Worm (Caenorhabditis elegans) whole organism, midembryonic: ENCODE data around the gene F21H7.5.

ENCODE experiments used
- T22C8.4 ChIP-seq: fragments of 200-800 bp; sonication (Bioruptor generic); IDR thresholded peaks from 2 replicates; pipeline ENCODE4 v1.3.6; 2022; ENCODE audit warnings: missing genetic modification characterization, missing compliant biosample characterization
- cog-1 ChIP-seq: sonication (generic microtip); optimal IDR thresholded peaks from 2 replicates; lab custom pipeline; 2016; ENCODE audit warnings: missing genetic modification characterization, missing compliant biosample characterization
- flt-1 ChIP-seq: fragments of 200-800 bp; sonication (Bioruptor generic); IDR thresholded peaks from 2 replicates; pipeline ENCODE4 v1.3.6; 2022; ENCODE audit warnings: missing genetic modification characterization, missing compliant biosample characterization
- klf-2 ChIP-seq: fragments of 200-800 bp; sonication (Bioruptor generic); conservative IDR thresholded peaks from 2 replicates; pipeline ENCODE4 v1.3.6; 2022; ENCODE audit warnings: missing genetic modification reagents, missing genetic modification characterization, missing compliant biosample characterization
- med-1 ChIP-seq: sonication (generic microtip); optimal IDR thresholded peaks from 2 replicates; lab custom pipeline; 2017; ENCODE audit warnings: missing genetic modification characterization, mild to moderate bottlenecking, missing compliant biosample characterization, antibody characterized with exemption, missing genetic modification reagents; ENCODE audit not compliant: insufficient read depth
- ref-1 ChIP-seq: fragments of 200-800 bp; sonication (Bioruptor generic); conservative IDR thresholded peaks from 2 replicates; pipeline ENCODE4 v1.3.6; 2022; ENCODE audit warnings: missing genetic modification reagents, missing genetic modification characterization, missing compliant biosample characterization
- tab-1 ChIP-seq: fragments of 200-800 bp; sonication (Bioruptor generic); IDR thresholded peaks from 2 replicates; pipeline ENCODE4 v1.3.6; 2022; ENCODE audit warnings: missing genetic modification characterization, missing compliant biosample characterization
- ztf-23 ChIP-seq: fragments of 200-800 bp; sonication (Bioruptor generic); IDR thresholded peaks from 2 replicates; pipeline ENCODE4 v1.3.6; 2022; ENCODE audit warnings: missing genetic modification reagents, missing genetic modification characterization, missing compliant biosample characterization
- ztf-29 ChIP-seq: fragments of 200-800 bp; sonication (Bioruptor generic); IDR thresholded peaks from 2 replicates; pipeline ENCODE4 v1.3.6; 2022; ENCODE audit warnings: missing genetic modification reagents, missing genetic modification characterization, missing compliant biosample characterization

The F21H7.5 gene

ce11 chrV:16246579-16246978 is 9.3 kb downstream of the F21H7.5 start, which contains the start of gene srh-95:
TSS of gene srh-95 (plus strand) at chrV:16246879.
- TF ChIP-seq med-1 (GFP tag; lab: Kevin White, UChicago) (no peak), ztf-29 (GFP tag; lab: Robert Waterston, UW) (no peak), klf-2 (GFP tag; lab: Robert Waterston, UW) (no peak), cog-1 (no peak), ztf-23 (GFP tag; lab: Robert Waterston, UW) (no peak)

ce11 chrV:16249105-16249504 is 11.8 kb downstream of the F21H7.5 start:
- TF ChIP-seq ztf-29 (GFP tag; lab: Robert Waterston, UW) (no peak), med-1 (GFP tag; lab: Kevin White, UChicago) (no peak), flt-1 (no peak), klf-2 (GFP tag; lab: Robert Waterston, UW) (no peak), cog-1 (no peak), T22C8.4 (no peak), ref-1 (GFP tag; lab: Robert Waterston, UW) (no peak), ztf-23 (GFP tag; lab: Robert Waterston, UW) (no peak), tab-1 (no peak)

ce11 chrV:16253687-16254086 is 16.4 kb downstream of the F21H7.5 start, which contains the start of gene gcy-20:
TSS of gene gcy-20 (minus strand) at chrV:16253787.
- TF ChIP-seq ztf-29 (GFP tag; lab: Robert Waterston, UW) (no peak), cog-1 (no peak), klf-2 (GFP tag; lab: Robert Waterston, UW) (no peak), ztf-23 (GFP tag; lab: Robert Waterston, UW) (no peak), med-1 (GFP tag; lab: Kevin White, UChicago) (no peak), tab-1 (no peak), flt-1 (no peak)

- TF ChIP-seq med-1 (GFP tag; lab: Kevin White, UChicago) (no peak), ztf-29 (GFP tag; lab: Robert Waterston, UW) (no peak), ref-1 (GFP tag; lab: Robert Waterston, UW) (no peak)
Observed at ce11 chrV:16256395-16256794, 19.1 kb downstream of the F21H7.5 start, which contains the start of gene bgnt-1.3. TSS of gene bgnt-1.3 (minus strand) at chrV:16256495.

- TF ChIP-seq ztf-23 (GFP tag; lab: Robert Waterston, UW) (no peak), cog-1 (no peak), ztf-29 (GFP tag; lab: Robert Waterston, UW) (no peak), tab-1 (no peak), med-1 (GFP tag; lab: Kevin White, UChicago) (no peak), ref-1 (GFP tag; lab: Robert Waterston, UW) (no peak)
Observed at ce11 chrV:16258142-16258541, 20.8 kb downstream of the F21H7.5 start, which contains the start of gene nhr-218. TSS of gene nhr-218 (plus strand) at chrV:16258442.

ce11 chrV:16259684-16260083 is 22.4 kb downstream of the F21H7.5 start, which contains the start of gene nhr-127:
TSS of gene nhr-127 (plus strand) at chrV:16259984.
- TF ChIP-seq flt-1 (no peak), tab-1 (no peak), ztf-29 (GFP tag; lab: Robert Waterston, UW) (no peak), med-1 (GFP tag; lab: Kevin White, UChicago) (no peak), ref-1 (GFP tag; lab: Robert Waterston, UW) (no peak)

- TF ChIP-seq flt-1: no peak
- no peak for TF ChIP-seq ztf-29 (GFP tag; lab: Robert Waterston, UW)
- no peak for TF ChIP-seq T22C8.4
- no peak for TF ChIP-seq ref-1 (GFP tag; lab: Robert Waterston, UW)
Observed at ce11 chrV:16266514-16266913, 29.2 kb downstream of the F21H7.5 start, which contains the start of gene T13F3.4. TSS of gene T13F3.4 (minus strand) at chrV:16266614.

ce11 chrV:16269556-16269955 is 32.2 kb downstream of the F21H7.5 start, which contains the start of the genes fbxa-2 and T13F3.8:
TSS of gene fbxa-2 (minus strand) at chrV:16269656.
TSS of gene T13F3.8 (plus strand) at chrV:16269800.
- no peak for TF ChIP-seq T22C8.4
- TF ChIP-seq klf-2 (GFP tag; lab: Robert Waterston, UW): no peak
- TF ChIP-seq cog-1: no peak
- TF ChIP-seq tab-1: no peak
- TF ChIP-seq med-1 (GFP tag; lab: Kevin White, UChicago): no peak
- TF ChIP-seq ref-1 (GFP tag; lab: Robert Waterston, UW): no peak
- no peak for TF ChIP-seq ztf-29 (GFP tag; lab: Robert Waterston, UW)
- no peak for TF ChIP-seq flt-1
- TF ChIP-seq ztf-23 (GFP tag; lab: Robert Waterston, UW): no peak

- no peak for TF ChIP-seq flt-1
- TF ChIP-seq klf-2 (GFP tag; lab: Robert Waterston, UW): no peak
- TF ChIP-seq T22C8.4: no peak
- TF ChIP-seq ref-1 (GFP tag; lab: Robert Waterston, UW): no peak
- no peak for TF ChIP-seq cog-1
- no peak for TF ChIP-seq med-1 (GFP tag; lab: Kevin White, UChicago)
Observed at ce11 chrV:16271121-16271520, 33.8 kb downstream of the F21H7.5 start, which contains the start of gene T13F3.6. TSS of gene T13F3.6 (minus strand) at chrV:16271221.

ce11 chrV:16275347-16275746 is 38.0 kb downstream of the F21H7.5 start, which contains the start of gene pacl-1:
TSS of gene pacl-1 (minus strand) at chrV:16275447.
- TF ChIP-seq T22C8.4 (no peak), cog-1 (no peak), med-1 (GFP tag; lab: Kevin White, UChicago) (no peak), ref-1 (GFP tag; lab: Robert Waterston, UW) (no peak), ztf-23 (GFP tag; lab: Robert Waterston, UW) (no peak), flt-1 (no peak), klf-2 (GFP tag; lab: Robert Waterston, UW) (no peak), ztf-29 (GFP tag; lab: Robert Waterston, UW) (no peak), tab-1 (no peak)
